Worm (Caenorhabditis elegans) whole organism, L4/young adult: Measurements from ENCODE around the gene K10C2.8.

ENCODE experiments used
- W03F9.2 ChIP-seq: fragments of 150-350 bp; optimal IDR thresholded peaks from 2 replicates; lab custom pipeline; 2014; ENCODE audit warnings: missing biosample characterization, missing genetic modification characterization
- him-1 ChIP-seq: sonication (generic microtip); optimal IDR thresholded peaks from 2 replicates; lab custom pipeline; 2016; ENCODE audit warnings: missing genotype, missing genetic modification reagents, missing genetic modification characterization, missing compliant biosample characterization

- TF ChIP-seq him-1 (no peak), W03F9.2 (tag; lab: Kevin White, UChicago) (no peak)
Observed at ce11 chrX:6391491-6391890, 46.0 kb downstream of the K10C2.8 start, which contains the start of gene igcm-2.
